Worm (Caenorhabditis elegans) whole organism, late embryonic: Measurements from ENCODE around the gene zipt-13.

Experiments
- C38D4.7 ChIP-seq: fragments of 200-800 bp; sonication (Bioruptor generic); optimal IDR thresholded peaks from 2 replicates; lab custom pipeline; 2018; ENCODE audit warnings: mild to moderate bottlenecking, missing genetic modification characterization, moderate library complexity, missing compliant biosample characterization
- K09A11.1 ChIP-seq: sonication (generic microtip); optimal IDR thresholded peaks from 2 replicates; lab custom pipeline; 2017; ENCODE audit warnings: antibody characterized with exemption, mild to moderate bottlenecking, missing genetic modification characterization, missing compliant biosample characterization; ENCODE audit not compliant: insufficient read depth
- Y22D7AL.16 ChIP-seq: sonication (generic microtip); optimal IDR thresholded peaks from 2 replicates; lab custom pipeline; 2016; ENCODE audit warnings: missing genetic modification characterization, missing compliant biosample characterization
- ahr-1 ChIP-seq: sonication (generic microtip); optimal IDR thresholded peaks from 2 replicates; lab custom pipeline; 2016; ENCODE audit warnings: missing genetic modification characterization, missing compliant biosample characterization
- ama-1 ChIP-seq: fragments of 150-350 bp; optimal IDR thresholded peaks from 2 replicates; lab custom pipeline; 2014
- ceh-14 ChIP-seq: sonication (generic microtip); optimal IDR thresholded peaks from 2 replicates; lab custom pipeline; 2016; ENCODE audit warnings: missing genotype, missing genetic modification characterization, missing compliant biosample characterization
- ceh-19 ChIP-seq: fragments of 200-800 bp; sonication (Bioruptor generic); optimal IDR thresholded peaks from 2 replicates; lab custom pipeline; 2018; ENCODE audit warnings: mild to moderate bottlenecking, missing genetic modification characterization, missing compliant biosample characterization
- ceh-22 ChIP-seq: sonication (generic microtip); optimal IDR thresholded peaks from 2 replicates; lab custom pipeline; 2017; ENCODE audit warnings: missing biosample characterization, missing genetic modification characterization
- ceh-45 ChIP-seq: fragments of 200-800 bp; sonication (Bioruptor generic); IDR thresholded peaks from 2 replicates; pipeline ENCODE4 v1.3.6; 2022; ENCODE audit warnings: missing genetic modification reagents, missing genetic modification characterization, missing compliant biosample characterization
- ceh-9 ChIP-seq: sonication (generic microtip); optimal IDR thresholded peaks from 2 replicates; lab custom pipeline; 2016; ENCODE audit warnings: mild to moderate bottlenecking, missing genetic modification characterization, inconsistent platforms, missing compliant biosample characterization
- che-1 ChIP-seq: sonication (generic microtip); optimal IDR thresholded peaks from 2 replicates; lab custom pipeline; 2016; ENCODE audit warnings: mild to moderate bottlenecking, missing genetic modification characterization, missing compliant biosample characterization
- dve-1 ChIP-seq: sonication (generic microtip); optimal IDR thresholded peaks from 2 replicates; lab custom pipeline; 2017; ENCODE audit warnings: antibody characterized with exemption, mild to moderate bottlenecking, missing genetic modification characterization, missing compliant biosample characterization
- elt-4 ChIP-seq: sonication (generic microtip); optimal IDR thresholded peaks from 2 replicates; lab custom pipeline; 2016; ENCODE audit warnings: missing genetic modification characterization, missing compliant biosample characterization
- ets-4 ChIP-seq: sonication (generic microtip); optimal IDR thresholded peaks from 2 replicates; lab custom pipeline; 2016; ENCODE audit warnings: missing genetic modification characterization, missing compliant biosample characterization
- eyg-1 ChIP-seq: sonication (generic microtip); optimal IDR thresholded peaks from 2 replicates; lab custom pipeline; 2016; ENCODE audit warnings: missing genotype, missing genetic modification characterization, missing compliant biosample characterization
- fkh-6 ChIP-seq: sonication (generic microtip); optimal IDR thresholded peaks from 2 replicates; lab custom pipeline; 2016; ENCODE audit warnings: missing genetic modification characterization, missing compliant biosample characterization
- hlh-13 ChIP-seq: fragments of 200-800 bp; sonication (Bioruptor generic); optimal IDR thresholded peaks from 2 replicates; lab custom pipeline; 2018; ENCODE audit warnings: mild to moderate bottlenecking, missing genetic modification characterization, missing compliant biosample characterization
- hlh-30 ChIP-seq: sonication (generic microtip); optimal IDR thresholded peaks from 2 replicates; lab custom pipeline; 2017; ENCODE audit warnings: antibody characterized with exemption, missing genetic modification characterization, missing compliant biosample characterization; ENCODE audit not compliant: insufficient read depth
- hlh-6 ChIP-seq: sonication (generic microtip); optimal IDR thresholded peaks from 2 replicates; lab custom pipeline; 2016; ENCODE audit warnings: missing genotype, missing genetic modification characterization, missing compliant biosample characterization
- hlh-8 ChIP-seq: sonication (generic microtip); optimal IDR thresholded peaks from 2 replicates; lab custom pipeline; 2016; ENCODE audit warnings: missing genotype, missing genetic modification characterization, missing compliant biosample characterization
- lim-6 ChIP-seq: sonication (generic microtip); optimal IDR thresholded peaks from 2 replicates; lab custom pipeline; 2016; ENCODE audit warnings: missing genetic modification characterization, missing compliant biosample characterization
- nfya-1 ChIP-seq: sonication (generic microtip); optimal IDR thresholded peaks from 2 replicates; lab custom pipeline; 2017; ENCODE audit warnings: missing genetic modification characterization, mild to moderate bottlenecking, missing compliant biosample characterization, antibody characterized with exemption, moderate library complexity
- nhr-232 ChIP-seq: sonication (generic microtip); optimal IDR thresholded peaks from 2 replicates; lab custom pipeline; 2016; ENCODE audit warnings: missing genetic modification characterization, missing compliant biosample characterization
- pag-3 ChIP-seq: sonication (generic microtip); optimal IDR thresholded peaks from 2 replicates; lab custom pipeline; 2016; ENCODE audit warnings: missing compliant biosample characterization, missing genetic modification characterization, borderline replicate concordance
- pat-9 ChIP-seq: fragments of 200-800 bp; sonication (Bioruptor generic); optimal IDR thresholded peaks from 2 replicates; lab custom pipeline; 2018; ENCODE audit warnings: mild to moderate bottlenecking, missing genetic modification characterization, moderate library complexity, missing compliant biosample characterization
- pax-1 ChIP-seq: fragments of 150-350 bp; optimal IDR thresholded peaks from 2 replicates; lab custom pipeline; 2014; ENCODE audit warnings: missing biosample characterization, missing genetic modification characterization
- pha-4 ChIP-seq: fragments of 150-350 bp; optimal IDR thresholded peaks from 2 replicates; lab custom pipeline; 2018; ENCODE audit warnings: missing biosample characterization, missing genetic modification reagents, missing genetic modification characterization
- pqm-1 ChIP-seq: sonication (generic microtip); optimal IDR thresholded peaks from 2 replicates; lab custom pipeline; 2016; ENCODE audit warnings: missing genetic modification characterization, missing compliant biosample characterization
- pros-1 ChIP-seq: fragments of 150-350 bp; optimal IDR thresholded peaks from 2 replicates; lab custom pipeline; 2014; ENCODE audit warnings: missing biosample characterization, missing genetic modification reagents, missing genetic modification characterization
- ref-2 ChIP-seq: sonication (generic microtip); optimal IDR thresholded peaks from 2 replicates; lab custom pipeline; 2016; ENCODE audit warnings: missing genetic modification characterization, missing compliant biosample characterization
- rnt-1 ChIP-seq: sonication (generic microtip); optimal IDR thresholded peaks from 2 replicates; lab custom pipeline; 2016; ENCODE audit warnings: missing genetic modification characterization, missing compliant biosample characterization
- sox-2 ChIP-seq: fragments of 200-800 bp; sonication (Bioruptor generic); IDR thresholded peaks from 2 replicates; pipeline ENCODE4 v1.3.6; 2022; ENCODE audit warnings: missing genetic modification reagents, missing genetic modification characterization, missing compliant biosample characterization
- tbx-2 ChIP-seq: sonication (generic microtip); optimal IDR thresholded peaks from 2 replicates; lab custom pipeline; 2016; ENCODE audit warnings: missing genetic modification characterization, missing compliant biosample characterization
- ttx-3 ChIP-seq: sonication (generic microtip); optimal IDR thresholded peaks from 2 replicates; lab custom pipeline; 2016; ENCODE audit warnings: missing genetic modification reagents, missing genetic modification characterization, missing compliant biosample characterization
- unc-3 ChIP-seq, 2 experiments: fragments of 200-800 bp in 1 of 2; sonication (Bioruptor generic) in 1 of 2; sonication (generic microtip) in 1 of 2; conservative IDR thresholded peaks in 1 of 2; optimal IDR thresholded peaks in 1 of 2; 2 replicates each; pipeline versions ENCODE4 v1.3.6 to Lab custom; 2016 to 2022; ENCODE audit warnings: missing compliant biosample characterization in 2 of 2, missing genetic modification characterization in 2 of 2, missing genetic modification reagents in 1 of 2
- unc-42 ChIP-seq: sonication (generic microtip); optimal IDR thresholded peaks from 2 replicates; lab custom pipeline; 2016; ENCODE audit warnings: missing genotype, missing genetic modification characterization, missing compliant biosample characterization
- zip-5 ChIP-seq: sonication (generic microtip); optimal IDR thresholded peaks from 2 replicates; lab custom pipeline; 2016; ENCODE audit warnings: missing genetic modification characterization, missing compliant biosample characterization
- ztf-16 ChIP-seq: sonication (generic microtip); optimal IDR thresholded peaks from 2 replicates; lab custom pipeline; 2017; ENCODE audit warnings: missing genetic modification characterization, missing compliant biosample characterization

The zipt-13 gene

ce11 chrX:10188493-10188895 lies 48.2 kb downstream of the zipt-13 start (continued):
- TF ChIP-seq ceh-9 (tag; lab: Kevin White, UChicago) (no peak), rnt-1 (tag; lab: Kevin White, UChicago) (peak; percentile 72), lim-6 (tag; lab: Kevin White, UChicago) (no peak), pat-9 (tag; lab: Kevin White, UChicago) (no peak), pqm-1 (peak; percentile 44), pha-4 (tag; lab: Kevin White, UChicago) (no peak), hlh-8 (tag; lab: Kevin White, UChicago) (peak; percentile 56), Y22D7AL.16 (tag; lab: Kevin White, UChicago) (peak; percentile 48), ama-1 (lab: Kevin White, UChicago) (no peak), eyg-1 (tag; lab: Kevin White, UChicago) (no peak), ceh-45 (no peak), ztf-16 (tag; lab: Kevin White, UChicago) (peak; percentile 9), unc-3 (GFP tag; conservative IDR thresholded peaks at IDR 0.05; lab: Robert Waterston, UW) (no peak), unc-3 (tag; optimal IDR thresholded peaks at IDR 0.05; lab: Kevin White, UChicago) (no peak), ahr-1 (tag; lab: Kevin White, UChicago) (no peak), hlh-30 (peak; percentile 68), K09A11.1 (no peak), pax-1 (tag; lab: Kevin White, UChicago) (no peak), hlh-6 (tag; lab: Kevin White, UChicago) (peak; percentile 91), elt-4 (no peak), sox-2 (GFP tag; lab: Robert Waterston, UW) (no peak), ref-2 (tag; lab: Kevin White, UChicago) (peak; percentile 73), ceh-22 (tag; lab: Kevin White, UChicago) (no peak), pros-1 (tag; lab: Kevin White, UChicago) (peak; percentile 42), ceh-14 (tag; lab: Kevin White, UChicago) (peak; percentile 61), nhr-232 (peak; percentile 20)

ce11 chrX:10184708-10185107 lies 52.0 kb downstream of the zipt-13 start:
- no peak for TF ChIP-seq tbx-2 (tag; lab: Kevin White, UChicago)
- no peak for TF ChIP-seq ceh-19
- TF ChIP-seq zip-5 (tag; lab: Kevin White, UChicago) = no peak
- TF ChIP-seq nfya-1 = no peak
- no peak for TF ChIP-seq ttx-3
- TF ChIP-seq hlh-13 (GFP tag; lab: Kevin White, UChicago) = no peak
- TF ChIP-seq ets-4 (tag; lab: Kevin White, UChicago) = no peak
- TF ChIP-seq pag-3 (tag; lab: Kevin White, UChicago) = no peak
- no peak for TF ChIP-seq unc-42 (tag; lab: Kevin White, UChicago)
- no peak for TF ChIP-seq fkh-6 (tag; lab: Kevin White, UChicago)
- TF ChIP-seq che-1 (tag; lab: Kevin White, UChicago) = no peak
- no peak for TF ChIP-seq elt-4
- TF ChIP-seq dve-1 = no peak
- no peak for TF ChIP-seq C38D4.7
